Fruit fly (Drosophila melanogaster) whole organism, embryonic: ENCODE results near the gene Vm26Aa.
A peak's percentile ranks its signal among the peaks of the same experiment; 100 is the strongest.

Experiments
- Atf6 ChIP-seq: fragments of 200-800 bp; sonication (Bioruptor generic); IDR thresholded peaks from 2 replicates; pipeline ENCODE4 v1.3.6; 2022; ENCODE audit warnings: missing biosample characterization, missing genetic modification characterization
- CG11560 ChIP-seq: fragments of 200-800 bp; sonication (Bioruptor generic); IDR thresholded peaks from 3 replicates; pipeline ENCODE4 v1.3.6; 2022; ENCODE audit warnings: missing biosample characterization, missing genetic modification characterization
- CG11723 ChIP-seq: fragments of 200-800 bp; sonication (Bioruptor generic); optimal IDR thresholded peaks from 2 replicates; lab custom pipeline; 2017; ENCODE audit warnings: missing biosample characterization, mild to moderate bottlenecking, missing genetic modification characterization
- CG13624 ChIP-seq: fragments of 200-800 bp; sonication (Bioruptor generic); optimal IDR thresholded peaks from 2 replicates; lab custom pipeline; 2016; ENCODE audit warnings: missing biosample characterization, missing genetic modification characterization
- CG14050 ChIP-seq: fragments of 200-800 bp; sonication (Bioruptor generic); IDR thresholded peaks from 3 replicates; pipeline ENCODE4 v1.3.6; 2022; ENCODE audit warnings: missing biosample characterization, missing genetic modification characterization
- CG15514 ChIP-seq: fragments of 200-800 bp; sonication (Bioruptor generic); optimal IDR thresholded peaks from 3 replicates; lab custom pipeline; 2017; ENCODE audit warnings: missing biosample characterization, missing genetic modification characterization, mild to moderate bottlenecking, moderate library complexity, missing genetic modification reagents
- CG16863 ChIP-seq: fragments of 200-800 bp; sonication (Bioruptor generic); optimal IDR thresholded peaks from 3 replicates; lab custom pipeline; 2016; ENCODE audit warnings: missing biosample characterization, missing genetic modification characterization
- CG18011 ChIP-seq: fragments of 200-800 bp; sonication (Bioruptor generic); optimal IDR thresholded peaks from 2 replicates; lab custom pipeline; 2017; ENCODE audit warnings: missing biosample characterization, missing genetic modification characterization, mild to moderate bottlenecking, moderate library complexity, missing genotype
- CG32767 ChIP-seq: fragments of 200-800 bp; sonication (Bioruptor generic); IDR thresholded peaks from 2 replicates; pipeline ENCODE4 v1.3.6; 2022; ENCODE audit warnings: missing biosample characterization, missing genetic modification characterization
- CG34224 ChIP-seq: fragments of 200-800 bp; sonication (Bioruptor generic); IDR thresholded peaks from 3 replicates; pipeline ENCODE4 v1.3.6; 2022; ENCODE audit warnings: missing biosample characterization, missing genetic modification characterization; ENCODE audit not compliant: partially characterized antibody
- CG34422 ChIP-seq: fragments of 200-800 bp; sonication (Bioruptor generic); IDR thresholded peaks from 3 replicates; pipeline ENCODE4 v1.3.6; 2022; ENCODE audit warnings: missing biosample characterization, missing genetic modification characterization
- CG4282 ChIP-seq: fragments of 200-800 bp; sonication (Bioruptor generic); optimal IDR thresholded peaks from 2 replicates; lab custom pipeline; 2016; ENCODE audit warnings: missing biosample characterization, missing genetic modification characterization
- CG4707 ChIP-seq: fragments of 200-800 bp; sonication (Bioruptor generic); optimal IDR thresholded peaks from 2 replicates; lab custom pipeline; 2018; ENCODE audit warnings: missing biosample characterization, mild to moderate bottlenecking, missing genetic modification characterization, moderate library complexity
- CG6175 ChIP-seq: fragments of 200-800 bp; sonication (Bioruptor generic); IDR thresholded peaks from 3 replicates; pipeline ENCODE4 v1.3.6; 2022; ENCODE audit warnings: missing biosample characterization, missing genetic modification characterization
- CG8089 ChIP-seq: fragments of 200-800 bp; sonication (Bioruptor generic); optimal IDR thresholded peaks from 3 replicates; lab custom pipeline; 2016; ENCODE audit warnings: missing biosample characterization, missing genetic modification characterization
- CG8478 ChIP-seq: fragments of >200 bp; optimal IDR thresholded peaks from 2 replicates; lab custom pipeline; 2018
- CG8924 ChIP-seq: fragments of 200-800 bp; optimal IDR thresholded peaks from 3 replicates; lab custom pipeline; 2019; ENCODE audit warnings: missing biosample characterization, mild to moderate bottlenecking, missing genetic modification characterization, moderate library complexity
- Dip2 ChIP-seq: fragments of 200-800 bp; sonication (Bioruptor generic); IDR thresholded peaks from 2 replicates; pipeline ENCODE4 v1.3.6; 2022; ENCODE audit warnings: missing biosample characterization, missing genetic modification characterization
- Dp ChIP-seq: fragments of 200-800 bp; sonication (Bioruptor generic); optimal IDR thresholded peaks from 2 replicates; lab custom pipeline; 2018; ENCODE audit warnings: missing biosample characterization, mild to moderate bottlenecking, missing genetic modification characterization, moderate library complexity
- Fer3 ChIP-seq: fragments of 200-800 bp; sonication (Bioruptor generic); optimal IDR thresholded peaks from 2 replicates; lab custom pipeline; 2018; ENCODE audit warnings: missing biosample characterization, mild to moderate bottlenecking, missing genetic modification characterization, moderate library complexity
- Gsc ChIP-seq: fragments of 200-800 bp; sonication (Bioruptor generic); IDR thresholded peaks from 2 replicates; pipeline ENCODE4 v1.3.6; 2022; ENCODE audit warnings: missing biosample characterization, missing genetic modification characterization
- H15 ChIP-seq: fragments of 200-800 bp; sonication (Bioruptor generic); IDR thresholded peaks from 3 replicates; pipeline ENCODE4 v1.3.6; 2022; ENCODE audit warnings: missing biosample characterization, missing genetic modification characterization
- Hr3 ChIP-seq: fragments of 200-800 bp; sonication (Bioruptor generic); optimal IDR thresholded peaks from 3 replicates; lab custom pipeline; 2016; ENCODE audit warnings: missing biosample characterization, missing genetic modification characterization
- Lim3 ChIP-seq: fragments of 200-800 bp; sonication (Bioruptor generic); IDR thresholded peaks from 2 replicates; pipeline ENCODE4 v1.3.6; 2022; ENCODE audit warnings: missing biosample characterization, missing genetic modification characterization
- Lpt ChIP-seq: fragments of >200 bp; optimal IDR thresholded peaks from 2 replicates; lab custom pipeline; 2018; ENCODE audit warnings: missing biosample characterization, missing genetic modification characterization
- MBD-R2 ChIP-seq: fragments of 200-800 bp; sonication (Bioruptor generic); IDR thresholded peaks from 2 replicates; pipeline ENCODE4 v1.3.6; 2022; ENCODE audit warnings: missing biosample characterization, missing genetic modification characterization
- Med ChIP-seq: fragments of 200-800 bp; sonication (Bioruptor generic); peaks from one replicate; lab custom pipeline; 2016; ENCODE audit warnings: missing biosample characterization, missing genetic modification characterization, mild to moderate bottlenecking, inconsistent platforms, moderate library complexity
- NFAT ChIP-seq: fragments of 200-800 bp; sonication (Bioruptor generic); IDR thresholded peaks from 2 replicates; pipeline ENCODE4 v1.3.6; 2022; ENCODE audit warnings: missing biosample characterization, missing genetic modification characterization
- Poxn ChIP-seq: fragments of 200-800 bp; sonication (Bioruptor generic); IDR thresholded peaks from 2 replicates; pipeline ENCODE4 v1.3.6; 2022; ENCODE audit warnings: missing biosample characterization, missing genetic modification characterization
- Six4 ChIP-seq: fragments of 200-800 bp; sonication (Bioruptor generic); optimal IDR thresholded peaks from 2 replicates; lab custom pipeline; 2016; ENCODE audit warnings: missing biosample characterization, missing genetic modification characterization
- YL-1 ChIP-seq: fragments of 200-800 bp; sonication (Bioruptor generic); optimal IDR thresholded peaks from 3 replicates; lab custom pipeline; 2017; ENCODE audit warnings: missing biosample characterization, mild to moderate bottlenecking, missing genetic modification characterization
- amos ChIP-seq: fragments of 200-800 bp; sonication (Bioruptor generic); IDR thresholded peaks from 2 replicates; pipeline ENCODE4 v1.3.6; 2022; ENCODE audit warnings: missing biosample characterization, missing genetic modification characterization; ENCODE audit not compliant: partially characterized antibody
- bbx ChIP-seq: fragments of 200-800 bp; sonication (Bioruptor generic); IDR thresholded peaks from 2 replicates; pipeline ENCODE4 v1.3.6; 2022; ENCODE audit warnings: missing biosample characterization, missing genetic modification characterization; ENCODE audit not compliant: partially characterized antibody
- bsh ChIP-seq, 2 experiments: fragments of 200-800 bp; sonication (Bioruptor generic); optimal IDR thresholded peaks; 2 replicates each; lab custom pipeline; 2017 to 2018; ENCODE audit warnings: mild to moderate bottlenecking in 2 of 2, missing biosample characterization in 2 of 2, missing genetic modification characterization in 2 of 2, moderate library complexity in 1 of 2
- cas ChIP-seq: fragments of 200-800 bp; sonication (Bioruptor generic); IDR thresholded peaks from 2 replicates; pipeline ENCODE4 v1.3.6; 2022; ENCODE audit warnings: missing biosample characterization, missing genetic modification characterization
- corto ChIP-seq: fragments of 200-800 bp; sonication (Bioruptor generic); optimal IDR thresholded peaks from 2 replicates; lab custom pipeline; 2016; ENCODE audit warnings: missing biosample characterization, mild to moderate bottlenecking, missing genetic modification characterization, moderate library complexity
- dan ChIP-seq: fragments of 200-800 bp; sonication (Bioruptor generic); IDR thresholded peaks from 2 replicates; pipeline ENCODE4 v1.3.6; 2022; ENCODE audit warnings: missing biosample characterization, missing genetic modification characterization
- exex ChIP-seq: fragments of 200-800 bp; sonication (Bioruptor generic); optimal IDR thresholded peaks from 4 replicates; lab custom pipeline; 2018; ENCODE audit warnings: missing biosample characterization, mild to moderate bottlenecking, missing genetic modification characterization, moderate library complexity
- fru ChIP-seq: fragments of >200 bp; optimal IDR thresholded peaks from 2 replicates; lab custom pipeline; 2017
- inv ChIP-seq: fragments of 200-800 bp; sonication (Bioruptor generic); IDR thresholded peaks from 2 replicates; pipeline ENCODE4 v1.3.6; 2022; ENCODE audit warnings: missing biosample characterization, missing genetic modification characterization; ENCODE audit not compliant: partially characterized antibody
- jing ChIP-seq: fragments of 200-800 bp; sonication (Bioruptor generic); optimal IDR thresholded peaks from 2 replicates; lab custom pipeline; 2018; ENCODE audit warnings: missing biosample characterization, mild to moderate bottlenecking, missing genetic modification characterization
- jumu ChIP-seq: fragments of 200-800 bp; sonication (Bioruptor generic); optimal IDR thresholded peaks from 3 replicates; lab custom pipeline; 2016; ENCODE audit warnings: missing biosample characterization, missing genetic modification characterization
- mam ChIP-seq: fragments of 200-800 bp; sonication (Bioruptor generic); optimal IDR thresholded peaks from 3 replicates; lab custom pipeline; 2016; ENCODE audit warnings: missing biosample characterization, missing genetic modification characterization
- nmo ChIP-seq: fragments of 200-800 bp; sonication (Bioruptor generic); optimal IDR thresholded peaks from 2 replicates; lab custom pipeline; 2018; ENCODE audit warnings: missing biosample characterization, mild to moderate bottlenecking, missing genetic modification characterization, moderate library complexity
- pan ChIP-seq, 4 experiments: fragments of >200 bp in 3 of 4; fragments of 200-800 bp in 1 of 4; sonication (Bioruptor generic) in 1 of 4; optimal IDR thresholded peaks in 3 of 4; IDR thresholded peaks in 1 of 4; 2 replicates each; pipeline versions ENCODE4 v1.3.6 to Lab custom; 2017 to 2022; ENCODE audit warnings: missing biosample characterization in 2 of 4, missing genetic modification characterization in 2 of 4, mixed read lengths in 1 of 4
- pho ChIP-seq: fragments of 200-800 bp; sonication (Bioruptor generic); optimal IDR thresholded peaks from 2 replicates; lab custom pipeline; 2016; ENCODE audit warnings: missing biosample characterization, missing genetic modification characterization
- pnt ChIP-seq: fragments of 200-800 bp; sonication (Bioruptor generic); optimal IDR thresholded peaks from 3 replicates; lab custom pipeline; 2016; ENCODE audit warnings: missing biosample characterization, missing genetic modification characterization
- repo ChIP-seq: fragments of 200-800 bp; sonication (Bioruptor generic); optimal IDR thresholded peaks from 2 replicates; lab custom pipeline; 2016; ENCODE audit warnings: missing biosample characterization, missing genetic modification characterization
- sens-2 ChIP-seq: fragments of 200-800 bp; sonication (Bioruptor generic); IDR thresholded peaks from 2 replicates; pipeline ENCODE4 v1.3.6; 2022; ENCODE audit warnings: missing biosample characterization, missing genetic modification characterization
- trem ChIP-seq: fragments of 200-800 bp; optimal IDR thresholded peaks from 3 replicates; lab custom pipeline; 2019; ENCODE audit warnings: missing biosample characterization, mild to moderate bottlenecking, missing genetic modification characterization, moderate library complexity
- zfh1 ChIP-seq: fragments of 200-800 bp; sonication (Bioruptor generic); IDR thresholded peaks from 3 replicates; pipeline ENCODE4 v1.3.6; 2022; ENCODE audit warnings: missing biosample characterization, missing genetic modification characterization

Gene Vm26Aa

dm6 chr2L:5982334-5982987 is 22.3 kb upstream of the Vm26Aa start (continued):
- TF ChIP-seq CG18011 (no peak), CG34224 (GFP tag; lab: Robert Waterston, UW) (no peak), H15 (GFP tag; lab: Robert Waterston, UW) (no peak), CG11723 (GFP tag; lab: Kevin White, UChicago) (peak; percentile 45), Atf6 (GFP tag; lab: Robert Waterston, UW) (no peak), Lpt (GFP tag; lab: Kevin White, UChicago) (no peak), Six4 (GFP tag; lab: Kevin White, UChicago) (peak; percentile 8), CG15514 (GFP tag; lab: Kevin White, UChicago) (peak; percentile 14), CG34422 (GFP tag; lab: Robert Waterston, UW) (no peak), CG6175 (no peak), Med (GFP tag; lab: Kevin White, UChicago) (peak; percentile 92), CG4707 (GFP tag; lab: Kevin White, UChicago) (peak; percentile 5), Fer3 (peak; percentile 12), cas (GFP tag; lab: Robert Waterston, UW) (no peak), dan (GFP tag; lab: Robert Waterston, UW) (no peak), exex (tag; lab: Kevin White, UChicago) (peak; percentile 4), Dip2 (GFP tag; lab: Robert Waterston, UW) (no peak), CG14050 (GFP tag; lab: Robert Waterston, UW) (no peak), CG13624 (GFP tag; lab: Kevin White, UChicago) (peak; percentile 53), CG8478 (lab: Kevin White, UChicago) (peak; percentile 93), Poxn (GFP tag; lab: Robert Waterston, UW) (no peak), CG32767 (GFP tag; lab: Robert Waterston, UW) (no peak), fru (lab: Kevin White, UChicago) (no peak), CG8089 (GFP tag; lab: Kevin White, UChicago) (no peak), inv (GFP tag; lab: Robert Waterston, UW) (no peak), nmo (GFP tag; lab: Kevin White, UChicago) (peak; percentile 38), bsh (GFP tag; optimal IDR thresholded peaks at IDR 0.05; lab: Kevin White, UChicago) (peak in 1 of 2 experiments; percentile 8), CG8924 (tag; lab: Kevin White, UChicago) (no peak), repo (GFP tag; lab: Kevin White, UChicago) (no peak), Hr3 (no peak), NFAT (GFP tag; lab: Robert Waterston, UW) (no peak), mam (GFP tag; lab: Kevin White, UChicago) (no peak), Gsc (GFP tag; lab: Robert Waterston, UW) (no peak), jumu (GFP tag; lab: Kevin White, UChicago) (peak; percentile 45), CG11560 (tag; lab: Robert Waterston, UW) (no peak), amos (GFP tag; lab: Robert Waterston, UW) (no peak), Dp (GFP tag; lab: Kevin White, UChicago) (no peak), trem (peak; percentile 27), corto (no peak), Lim3 (GFP tag; lab: Robert Waterston, UW) (no peak), YL-1 (GFP tag; lab: Kevin White, UChicago) (peak; percentile 88), pnt (GFP tag; lab: Kevin White, UChicago) (no peak), jing (GFP tag; lab: Kevin White, UChicago) (no peak), pho (GFP tag; lab: Kevin White, UChicago) (peak; percentile 38), CG4282 (GFP tag; lab: Kevin White, UChicago) (peak; percentile 11), zfh1 (no peak), sens-2 (GFP tag; lab: Robert Waterston, UW) (no peak), CG16863 (GFP tag; lab: Kevin White, UChicago) (no peak), MBD-R2 (GFP tag; lab: Robert Waterston, UW) (no peak), bbx (GFP tag; lab: Robert Waterston, UW) (no peak), pan (optimal IDR thresholded peaks at IDR 0.05; lab: Kevin White, UChicago) (no peak), pan (GFP tag; optimal IDR thresholded peaks at IDR 0.05 in 1 of 2, IDR thresholded peaks at IDR 0.05 in 1 of 2) (no peak)
